Worm (Caenorhabditis elegans) whole organism, L1 larva: Measurements from ENCODE around the gene bbln-1.
A peak's percentile ranks its signal among the peaks of the same experiment; 100 is the strongest.

Source experiments
- C04F5.9 ChIP-seq: sonication (generic microtip); optimal IDR thresholded peaks from 2 replicates; lab custom pipeline; 2016; ENCODE audit warnings: missing genetic modification characterization, missing compliant biosample characterization
- F16B12.6 ChIP-seq: fragments of 150-350 bp; optimal IDR thresholded peaks from 2 replicates; lab custom pipeline; 2014; ENCODE audit warnings: missing biosample characterization, missing genetic modification characterization
- aha-1 ChIP-seq: fragments of 150-350 bp; optimal IDR thresholded peaks from 2 replicates; lab custom pipeline; 2014; ENCODE audit warnings: missing biosample characterization, missing genetic modification characterization
- aly-2 ChIP-seq: fragments of 150-350 bp; optimal IDR thresholded peaks from 2 replicates; lab custom pipeline; 2014; ENCODE audit warnings: missing biosample characterization, missing genetic modification characterization
- ama-1 ChIP-seq: fragments of 150-350 bp; optimal IDR thresholded peaks from 2 replicates; lab custom pipeline; 2014
- blmp-1 ChIP-seq: fragments of 150-350 bp; optimal IDR thresholded peaks from 2 replicates; lab custom pipeline; 2014; ENCODE audit warnings: missing biosample characterization, missing genetic modification characterization
- ceh-63 ChIP-seq: fragments of 200-800 bp; sonication (Bioruptor generic); optimal IDR thresholded peaks from 2 replicates; lab custom pipeline; 2018; ENCODE audit warnings: mild to moderate bottlenecking, missing genetic modification characterization, missing compliant biosample characterization
- ceh-8 ChIP-seq: fragments of 200-800 bp; sonication (Bioruptor generic); optimal IDR thresholded peaks from 2 replicates; lab custom pipeline; 2018; ENCODE audit warnings: mild to moderate bottlenecking, missing genetic modification characterization, moderate library complexity, missing compliant biosample characterization
- ceh-82 ChIP-seq, 3 experiments: fragments of 150-350 bp in 1 of 3; sonication (generic microtip) in 2 of 3; optimal IDR thresholded peaks; 2 replicates each; lab custom pipeline; 2014 to 2017; ENCODE audit warnings: missing biosample characterization in 3 of 3, missing genetic modification characterization in 3 of 3
- ceh-88 ChIP-seq: fragments of 200-800 bp; sonication (Bioruptor generic); IDR thresholded peaks from 2 replicates; pipeline ENCODE4 v1.3.6; 2022; ENCODE audit warnings: missing genetic modification characterization, missing compliant biosample characterization
- ces-1 ChIP-seq: fragments of 150-350 bp; optimal IDR thresholded peaks from 2 replicates; lab custom pipeline; 2014; ENCODE audit warnings: missing biosample characterization, missing genetic modification reagents, missing genetic modification characterization
- dpl-1 ChIP-seq, 3 experiments: fragments of 150-350 bp in 2 of 3; sonication (generic microtip) in 1 of 3; optimal IDR thresholded peaks; 2 replicates each; lab custom pipeline; 2014 to 2017; ENCODE audit warnings: missing biosample characterization in 3 of 3, missing genetic modification characterization in 3 of 3, missing genetic modification reagents in 3 of 3
- dsc-1 ChIP-seq: sonication (generic microtip); optimal IDR thresholded peaks from 2 replicates; lab custom pipeline; 2016; ENCODE audit warnings: mild to moderate bottlenecking, missing genetic modification characterization, missing compliant biosample characterization
- efl-1 ChIP-seq, 4 experiments: fragments of 150-350 bp; optimal IDR thresholded peaks in 3 of 4; peaks in 1 of 4; 1 replicate in 1 of 4; 2 replicates in 3 of 4; lab custom pipeline; 2014; ENCODE audit warnings: missing biosample characterization in 2 of 4, missing genetic modification characterization in 2 of 4, missing genetic modification reagents in 2 of 4
- egl-13 ChIP-seq: sonication (generic microtip); optimal IDR thresholded peaks from 2 replicates; lab custom pipeline; 2016; ENCODE audit warnings: missing genotype, missing genetic modification reagents, missing genetic modification characterization, missing compliant biosample characterization
- egl-27 ChIP-seq, 2 experiments: fragments of 150-350 bp in 1 of 2; sonication (generic microtip); optimal IDR thresholded peaks; 3 replicates each; lab custom pipeline; 2017 to 2018; ENCODE audit warnings: missing biosample characterization in 2 of 2, missing genetic modification characterization in 2 of 2, missing genetic modification reagents in 2 of 2
- elt-2 ChIP-seq: sonication (generic microtip); optimal IDR thresholded peaks from 2 replicates; lab custom pipeline; 2016; ENCODE audit warnings: missing genetic modification characterization, mild to moderate bottlenecking, inconsistent platforms, missing compliant biosample characterization, missing genetic modification reagents
- elt-3 ChIP-seq, 6 experiments: fragments of 150-350 bp in 1 of 6; sonication (generic microtip); optimal IDR thresholded peaks; 2 replicates each; lab custom pipeline; 2017 to 2018; ENCODE audit warnings: missing biosample characterization in 6 of 6, missing genetic modification characterization in 6 of 6, inconsistent platforms in 1 of 6
- ets-5 ChIP-seq: fragments of 200-800 bp; sonication (Bioruptor generic); IDR thresholded peaks from 2 replicates; pipeline ENCODE4 v1.3.6; 2022; ENCODE audit warnings: missing genetic modification characterization, missing compliant biosample characterization
- fkh-4 ChIP-seq: sonication (generic microtip); optimal IDR thresholded peaks from 2 replicates; lab custom pipeline; 2016; ENCODE audit warnings: missing compliant biosample characterization, missing genetic modification characterization, borderline replicate concordance
- fkh-8 ChIP-seq: sonication (generic microtip); optimal IDR thresholded peaks from 2 replicates; lab custom pipeline; 2016; ENCODE audit warnings: mild to moderate bottlenecking, missing genetic modification characterization, missing compliant biosample characterization
- grh-1 ChIP-seq: fragments of 200-800 bp; sonication (Bioruptor generic); IDR thresholded peaks from 2 replicates; pipeline ENCODE4 v1.3.6; 2022; ENCODE audit warnings: missing genetic modification reagents, missing genetic modification characterization, missing compliant biosample characterization
- hlh-17 ChIP-seq: fragments of 200-800 bp; sonication (Bioruptor generic); optimal IDR thresholded peaks from 2 replicates; lab custom pipeline; 2018; ENCODE audit warnings: missing genetic modification characterization, mild to moderate bottlenecking, missing compliant biosample characterization, moderate library complexity, borderline replicate concordance
- hlh-4 ChIP-seq: sonication (generic microtip); optimal IDR thresholded peaks from 2 replicates; lab custom pipeline; 2016; ENCODE audit warnings: mild to moderate bottlenecking, missing genetic modification characterization, missing compliant biosample characterization
- isw-1 ChIP-seq: fragments of 200-800 bp; sonication (Bioruptor generic); IDR thresholded peaks from 2 replicates; pipeline ENCODE4 v1.3.6; 2022; ENCODE audit warnings: missing genetic modification characterization, missing compliant biosample characterization
- lin-13 ChIP-seq: fragments of 150-350 bp; optimal IDR thresholded peaks from 2 replicates; lab custom pipeline; 2014; ENCODE audit warnings: missing biosample characterization, missing genetic modification reagents, missing genetic modification characterization
- lin-14 ChIP-seq: fragments of 200-800 bp; sonication (Bioruptor generic); optimal IDR thresholded peaks from 2 replicates; lab custom pipeline; 2018; ENCODE audit warnings: mild to moderate bottlenecking, missing genetic modification characterization, moderate library complexity, missing compliant biosample characterization
- lin-15B ChIP-seq: fragments of 150-350 bp; sonication (generic microtip); optimal IDR thresholded peaks from 3 replicates; lab custom pipeline; 2014; ENCODE audit warnings: missing biosample characterization, missing genetic modification characterization
- lin-35 ChIP-seq, 2 experiments: fragments of 150-350 bp; optimal IDR thresholded peaks; 2 replicates each; lab custom pipeline; 2014; ENCODE audit warnings: missing biosample characterization in 2 of 2, missing genetic modification characterization in 2 of 2, missing genetic modification reagents in 2 of 2
- lin-39 ChIP-seq: fragments of 150-350 bp; optimal IDR thresholded peaks from 2 replicates; lab custom pipeline; 2014; ENCODE audit warnings: missing biosample characterization, missing genetic modification reagents, missing genetic modification characterization
- lir-3 ChIP-seq: sonication (generic microtip); optimal IDR thresholded peaks from 2 replicates; lab custom pipeline; 2016; ENCODE audit warnings: mild to moderate bottlenecking, missing genetic modification characterization, moderate library complexity, missing compliant biosample characterization; ENCODE audit not compliant: poor library complexity
- mdl-1 ChIP-seq, 2 experiments: fragments of 150-350 bp; optimal IDR thresholded peaks; 2 replicates each; lab custom pipeline; 2014 to 2017; ENCODE audit warnings: missing biosample characterization in 2 of 2, missing genetic modification characterization in 2 of 2, inconsistent platforms in 1 of 2
- mef-2 ChIP-seq: fragments of 150-350 bp; optimal IDR thresholded peaks from 2 replicates; lab custom pipeline; 2014; ENCODE audit warnings: missing biosample characterization, missing genetic modification characterization
- mep-1 ChIP-seq: fragments of 150-350 bp; optimal IDR thresholded peaks from 2 replicates; lab custom pipeline; 2014; ENCODE audit warnings: missing biosample characterization, missing genetic modification characterization
- nhr-19 ChIP-seq: fragments of 200-800 bp; sonication (Bioruptor generic); conservative IDR thresholded peaks from 2 replicates; pipeline ENCODE4 v1.3.6; 2022; ENCODE audit warnings: missing genetic modification characterization, missing compliant biosample characterization
- nhr-20 ChIP-seq: sonication (generic microtip); optimal IDR thresholded peaks from 2 replicates; lab custom pipeline; 2016; ENCODE audit warnings: mild to moderate bottlenecking, missing genetic modification characterization, missing compliant biosample characterization
- nhr-28 ChIP-seq: fragments of 150-350 bp; optimal IDR thresholded peaks from 2 replicates; lab custom pipeline; 2014; ENCODE audit warnings: missing biosample characterization, missing genetic modification characterization
- nhr-47 ChIP-seq: sonication (generic microtip); optimal IDR thresholded peaks from 2 replicates; lab custom pipeline; 2016; ENCODE audit warnings: mild to moderate bottlenecking, missing genetic modification characterization, moderate library complexity, missing compliant biosample characterization
- nhr-71 ChIP-seq: sonication (generic microtip); optimal IDR thresholded peaks from 2 replicates; lab custom pipeline; 2016; ENCODE audit warnings: mild to moderate bottlenecking, missing genetic modification characterization, moderate library complexity, missing compliant biosample characterization
- nhr-76 ChIP-seq: sonication (generic microtip); optimal IDR thresholded peaks from 2 replicates; lab custom pipeline; 2017; ENCODE audit warnings: missing biosample characterization, missing genetic modification characterization
- nhr-77 ChIP-seq: fragments of 150-350 bp; optimal IDR thresholded peaks from 2 replicates; lab custom pipeline; 2014; ENCODE audit warnings: missing biosample characterization, missing genetic modification characterization
- rnt-1 ChIP-seq: sonication (generic microtip); optimal IDR thresholded peaks from 2 replicates; lab custom pipeline; 2016; ENCODE audit warnings: mild to moderate bottlenecking, missing genetic modification characterization, moderate library complexity, missing compliant biosample characterization
- snpc-4 ChIP-seq: fragments of 150-350 bp; optimal IDR thresholded peaks from 2 replicates; lab custom pipeline; 2014; ENCODE audit warnings: missing biosample characterization, missing genetic modification characterization
- sox-4 ChIP-seq: sonication (generic microtip); optimal IDR thresholded peaks from 2 replicates; lab custom pipeline; 2016; ENCODE audit warnings: missing genetic modification characterization, missing compliant biosample characterization
- sptf-1 ChIP-seq: fragments of 150-350 bp; optimal IDR thresholded peaks from 2 replicates; lab custom pipeline; 2014; ENCODE audit warnings: missing biosample characterization, missing genetic modification characterization
- sup-37 ChIP-seq: fragments of 200-800 bp; sonication (Bioruptor generic); optimal IDR thresholded peaks from 2 replicates; lab custom pipeline; 2018; ENCODE audit warnings: mild to moderate bottlenecking, missing genetic modification characterization, missing compliant biosample characterization
- swsn-7 ChIP-seq: sonication (generic microtip); optimal IDR thresholded peaks from 2 replicates; lab custom pipeline; 2016; ENCODE audit warnings: missing genetic modification characterization, missing compliant biosample characterization
- tlp-1 ChIP-seq: fragments of 150-350 bp; optimal IDR thresholded peaks from 2 replicates; lab custom pipeline; 2014; ENCODE audit warnings: missing biosample characterization, missing genetic modification characterization
- unc-130 ChIP-seq: fragments of 150-350 bp; optimal IDR thresholded peaks from 2 replicates; lab custom pipeline; 2017; ENCODE audit warnings: missing biosample characterization, missing genetic modification characterization, inconsistent platforms
- unc-30 ChIP-seq: sonication (generic microtip); optimal IDR thresholded peaks from 2 replicates; lab custom pipeline; 2017; ENCODE audit warnings: missing biosample characterization, missing genetic modification characterization
- ztf-11 ChIP-seq, 2 experiments: sonication (generic microtip); optimal IDR thresholded peaks; 2 replicates each; lab custom pipeline; 2016 to 2017; ENCODE audit warnings: missing genetic modification characterization in 2 of 2, missing biosample characterization in 1 of 2, missing compliant biosample characterization in 1 of 2

The bbln-1 gene

ce11 chrX:3116033-3116876 lies 36.0 kb downstream of the bbln-1 start, which contains the start of gene mai-1:
Gene mai-1 (minus strand): TSS chrX:3116589.
- TF ChIP-seq F16B12.6 (tag; lab: Kevin White, UChicago) = no peak
- no peak for TF ChIP-seq tlp-1 (tag; lab: Kevin White, UChicago)
- peak; percentile 95 for TF ChIP-seq aha-1 (tag; lab: Kevin White, UChicago)
- TF ChIP-seq elt-3 (tag; optimal IDR thresholded peaks at IDR 0.05; lab: Kevin White, UChicago) = no peak
- TF ChIP-seq lin-35 (GFP tag; optimal IDR thresholded peaks at IDR 0.05; lab: Kevin White, UChicago) = peak; percentile 22 to 32
- no peak for TF ChIP-seq egl-27 (tag; optimal IDR thresholded peaks at IDR 0.05; lab: Kevin White, UChicago)
- TF ChIP-seq fkh-8 = peak; percentile 35
- no peak for TF ChIP-seq lin-15B (tag; lab: Kevin White, UChicago)
- TF ChIP-seq sup-37 (GFP tag; lab: Kevin White, UChicago) = no peak
- no peak for TF ChIP-seq snpc-4
- TF ChIP-seq nhr-19 (GFP tag; lab: Robert Waterston, UW) = peak; percentile 65
- TF ChIP-seq nhr-76 (tag; lab: Kevin White, UChicago) = no peak
- no peak for TF ChIP-seq unc-30 (tag; lab: Kevin White, UChicago)
- TF ChIP-seq efl-1 (optimal IDR thresholded peaks at IDR 0.05; lab: Kevin White, UChicago) = no peak
- TF ChIP-seq efl-1 (GFP tag; optimal IDR thresholded peaks at IDR 0.05 in 1 of 2; lab: Kevin White, UChicago) = no peak
- no peak for TF ChIP-seq blmp-1 (tag; lab: Kevin White, UChicago)
- peak; percentile 65 for TF ChIP-seq swsn-7 (tag; lab: Kevin White, UChicago)
- TF ChIP-seq mdl-1 (tag; optimal IDR thresholded peaks at IDR 0.05; lab: Kevin White, UChicago) = peak in 1 of 2 experiments; percentile 24
- peak in 1 of 2 experiments; percentile 14 for TF ChIP-seq ztf-11 (tag; optimal IDR thresholded peaks at IDR 0.05; lab: Kevin White, UChicago)
- no peak for TF ChIP-seq ama-1 (lab: Kevin White, UChicago)
- TF ChIP-seq ces-1 (GFP tag; lab: Kevin White, UChicago) = no peak
- TF ChIP-seq ets-5 (GFP tag; lab: Robert Waterston, UW) = no peak
- no peak for TF ChIP-seq dpl-1 (GFP tag; optimal IDR thresholded peaks at IDR 0.05; lab: Kevin White, UChicago)
- TF ChIP-seq lin-39 (tag; lab: Kevin White, UChicago) = no peak
- no peak for TF ChIP-seq ceh-8
- TF ChIP-seq C04F5.9 (tag; lab: Kevin White, UChicago) = no peak
- peak; percentile 21 for TF ChIP-seq nhr-20 (tag; lab: Kevin White, UChicago)
- TF ChIP-seq dsc-1 = no peak
- TF ChIP-seq sox-4 (tag; lab: Kevin White, UChicago) = no peak
- TF ChIP-seq nhr-47 (tag; lab: Kevin White, UChicago) = peak; percentile 57
- peak; percentile 20 for TF ChIP-seq mef-2 (tag; lab: Kevin White, UChicago)
- TF ChIP-seq rnt-1 = peak; percentile 60
- no peak for TF ChIP-seq isw-1 (GFP tag; lab: Robert Waterston, UW)
- no peak for TF ChIP-seq elt-2 (tag; lab: Kevin White, UChicago)
- TF ChIP-seq fkh-4 = no peak
- TF ChIP-seq mep-1 (tag; lab: Kevin White, UChicago) = peak; percentile 30
- no peak for TF ChIP-seq hlh-4 (tag; lab: Kevin White, UChicago)
- TF ChIP-seq ceh-63 (GFP tag; lab: Kevin White, UChicago) = no peak
- peak; percentile 86 for TF ChIP-seq lin-14 (GFP tag; lab: Kevin White, UChicago)
- peak; percentile 42; the same call in 1 of the 2 replicates for TF ChIP-seq ceh-88
- no peak for TF ChIP-seq unc-130
- TF ChIP-seq ceh-82 (tag; optimal IDR thresholded peaks at IDR 0.05; lab: Kevin White, UChicago) = peak; percentile 20 to 73 (median 23)
- no peak for TF ChIP-seq sptf-1 (tag; lab: Kevin White, UChicago)
- TF ChIP-seq lin-13 (GFP tag; lab: Kevin White, UChicago) = no peak
- TF ChIP-seq nhr-71 = peak; percentile 70
- TF ChIP-seq nhr-28 (tag; lab: Kevin White, UChicago) = no peak
- TF ChIP-seq lir-3 (tag; lab: Kevin White, UChicago) = peak; percentile 24
- peak; percentile 36 for TF ChIP-seq egl-13 (tag; lab: Kevin White, UChicago)
- TF ChIP-seq aly-2 (tag; lab: Kevin White, UChicago) = no peak
- no peak for TF ChIP-seq hlh-17
- TF ChIP-seq nhr-77 = no peak
- TF ChIP-seq grh-1 = no peak
